Worm (Caenorhabditis elegans) whole organism, young adult: ENCODE results near the gene irld-39.

Experiments
- F49E8.2 ChIP-seq: sonication (generic microtip); optimal IDR thresholded peaks from 3 replicates; lab custom pipeline; 2017; ENCODE audit warnings: missing genetic modification characterization, mild to moderate bottlenecking, missing compliant biosample characterization, antibody characterized with exemption, moderate library complexity; ENCODE audit not compliant: insufficient read depth
- F55B11.4 ChIP-seq: sonication (generic microtip); optimal IDR thresholded peaks from 2 replicates; lab custom pipeline; 2016; ENCODE audit warnings: missing compliant biosample characterization, missing genetic modification characterization, borderline replicate concordance; ENCODE audit not compliant: insufficient read depth
- Y67H2A.10 ChIP-seq: fragments of 200-800 bp; sonication (Bioruptor generic); conservative IDR thresholded peaks from 2 replicates; pipeline ENCODE4 v1.3.6; 2022; ENCODE audit warnings: missing genetic modification reagents, missing genetic modification characterization, missing compliant biosample characterization
- cebp-1 ChIP-seq, 2 experiments: fragments of 200-800 bp in 1 of 2; sonication (Bioruptor generic) in 1 of 2; sonication (generic microtip) in 1 of 2; IDR thresholded peaks in 1 of 2; optimal IDR thresholded peaks in 1 of 2; 2 replicates each; pipeline versions ENCODE4 v1.3.6 to Lab custom; 2017 to 2022; ENCODE audit warnings: missing compliant biosample characterization in 2 of 2, missing genetic modification characterization in 2 of 2, mild to moderate bottlenecking in 1 of 2, missing genetic modification reagents in 1 of 2, moderate library complexity in 1 of 2
- die-1 ChIP-seq: sonication (generic microtip); optimal IDR thresholded peaks from 2 replicates; lab custom pipeline; 2016; ENCODE audit warnings: missing genotype, mild to moderate bottlenecking, missing genetic modification characterization, missing compliant biosample characterization
- let-526 ChIP-seq: fragments of 200-800 bp; sonication (Bioruptor generic); IDR thresholded peaks from 2 replicates; pipeline ENCODE4 v1.3.6; 2022; ENCODE audit warnings: missing genetic modification reagents, missing genetic modification characterization, missing compliant biosample characterization
- lir-1 ChIP-seq: fragments of 200-800 bp; sonication (Bioruptor generic); conservative IDR thresholded peaks from 2 replicates; pipeline ENCODE4 v1.3.6; 2022; ENCODE audit warnings: missing genetic modification reagents, missing genetic modification characterization, missing compliant biosample characterization
- mel-28 ChIP-seq: sonication (generic microtip); optimal IDR thresholded peaks from 2 replicates; lab custom pipeline; 2016; ENCODE audit warnings: borderline replicate concordance, mild to moderate bottlenecking, missing genetic modification characterization, missing compliant biosample characterization
- snpc-4 ChIP-seq, 5 experiments: fragments of 150-350 bp in 1 of 5; sonication (generic microtip) in 4 of 5; optimal IDR thresholded peaks; 2 replicates each; lab custom pipeline; 2014 to 2018; ENCODE audit warnings: missing genetic modification characterization in 5 of 5, missing biosample characterization in 3 of 5, antibody characterized with exemption in 2 of 5, mild to moderate bottlenecking in 2 of 5, missing compliant biosample characterization in 2 of 5, missing genotype in 2 of 5, moderate library complexity in 2 of 5, missing genetic modification reagents in 1 of 5

DNA sequence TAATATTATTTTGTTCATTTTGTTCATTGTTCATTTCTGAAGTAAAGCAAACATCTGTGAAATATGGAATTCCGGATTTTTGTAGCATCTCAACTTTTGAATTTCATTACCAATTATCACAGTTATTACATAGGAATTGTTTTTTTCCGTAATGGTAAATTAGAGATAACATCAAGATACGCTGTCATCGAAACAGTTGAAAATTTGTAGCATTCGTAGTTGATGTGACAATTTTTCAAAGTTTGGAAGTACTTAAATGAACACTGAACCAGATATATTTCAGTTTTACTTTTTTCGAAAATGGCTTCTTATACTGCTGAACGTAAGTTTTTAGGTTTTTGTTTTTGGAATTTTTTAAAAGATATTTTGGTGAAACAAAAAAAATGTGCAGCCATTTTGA is 7.2 kb upstream of the irld-39 start, which contains the start of gene H25K10.4:
- TF ChIP-seq Y67H2A.10 (GFP tag; lab: Robert Waterston, UW) (no peak), F49E8.2 (tag; lab: Kevin White, UChicago) (no peak), F55B11.4 (no peak), mel-28 (tag; lab: Kevin White, UChicago) (no peak), snpc-4 (GFP tag; optimal IDR thresholded peaks at IDR 0.05; lab: Kevin White, UChicago) (no peak), snpc-4 (tag; optimal IDR thresholded peaks at IDR 0.05; lab: Kevin White, UChicago) (no peak), die-1 (tag; lab: Kevin White, UChicago) (no peak), let-526 (GFP tag; lab: Robert Waterston, UW) (no peak), lir-1 (no peak), cebp-1 (GFP tag; IDR thresholded peaks at IDR 0.05; lab: Robert Waterston, UW) (no peak), cebp-1 (tag; optimal IDR thresholded peaks at IDR 0.05; lab: Kevin White, UChicago) (no peak)
